Fruit fly (Drosophila melanogaster): ENCODE data around the gene CG15269.

The CG15269 gene

DNA sequence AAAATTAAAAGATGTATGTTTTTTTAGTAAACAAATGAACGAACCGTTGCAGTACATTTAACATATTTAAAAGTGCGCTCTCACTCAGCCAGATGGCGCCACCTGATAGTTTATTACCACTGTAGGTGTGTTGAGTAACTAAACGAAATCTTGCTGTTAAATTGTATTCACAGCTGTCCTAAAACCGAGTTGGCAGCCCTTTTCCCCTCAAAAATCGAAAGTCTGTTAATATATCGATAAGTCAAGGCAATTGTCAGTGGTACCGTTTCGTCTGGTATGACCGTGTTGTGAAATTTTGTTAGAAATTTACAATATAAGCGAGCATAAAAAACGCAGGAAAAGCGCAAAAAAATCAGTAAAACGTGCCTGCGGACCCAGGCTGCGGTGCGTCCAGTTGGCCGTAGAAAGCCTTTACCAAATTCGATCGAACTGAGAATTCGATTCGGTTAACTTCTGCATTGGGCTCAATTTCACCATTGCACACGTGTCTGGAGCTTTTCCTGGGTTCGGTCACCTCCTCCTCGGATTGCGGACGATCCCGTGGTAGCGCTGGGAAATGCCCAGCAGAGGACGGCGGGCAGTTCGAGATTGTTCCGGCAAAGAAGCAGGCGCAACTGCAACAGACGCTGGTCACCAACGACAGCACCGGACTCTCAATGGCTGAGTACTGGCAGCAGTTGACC is 4.2 kb downstream of the CG15269 start, which contains the start of gene stc (continued):
- no peak for TF ChIP-seq CG13894 (tag; optimal IDR thresholded peaks at IDR 0.05)
- TF ChIP-seq slbo (GFP tag; IDR thresholded peaks at IDR 0.05), result peak; percentile 64
- no peak for TF ChIP-seq kah (GFP tag; optimal IDR thresholded peaks at IDR 0.05)
- peak; percentile 3 for TF ChIP-seq CG8388 (GFP tag; optimal IDR thresholded peaks at IDR 0.05)
- no peak for TF ChIP-seq gt (GFP tag; IDR thresholded peaks at IDR 0.05)
- no peak for TF ChIP-seq CG17802 (tag; optimal IDR thresholded peaks at IDR 0.05)
- TF ChIP-seq CG18476 (GFP tag; optimal IDR thresholded peaks at IDR 0.05), result no peak
- no peak for TF ChIP-seq sens-2 (GFP tag; IDR thresholded peaks at IDR 0.05)
- TF ChIP-seq zen2 (GFP tag; IDR thresholded peaks at IDR 0.05; ENCODE audit: partially characterized antibody), result peak; percentile 67
- peak; percentile 32 for TF ChIP-seq da (GFP tag; optimal IDR thresholded peaks at IDR 0.05)
- no peak for TF ChIP-seq CG4360 (GFP tag; IDR thresholded peaks at IDR 0.05)
- peak; percentile 70 for TF ChIP-seq Rfx (GFP tag; IDR thresholded peaks at IDR 0.05)
- TF ChIP-seq sc (optimal IDR thresholded peaks at IDR 0.05), result no peak
- TF ChIP-seq sc (GFP tag; optimal IDR thresholded peaks at IDR 0.05), result no peak
- peak; percentile 12 for TF ChIP-seq Mes4 (GFP tag; optimal IDR thresholded peaks at IDR 0.05)
- peak; percentile 61; the same call in 1 of the 2 replicates for TF ChIP-seq tna (GFP tag; IDR thresholded peaks at IDR 0.05; ENCODE audit: partially characterized antibody)
- no peak for TF ChIP-seq pfk (GFP tag; optimal IDR thresholded peaks at IDR 0.05)
- TF ChIP-seq CG8765 (GFP tag; IDR thresholded peaks at IDR 0.05), result no peak
- peak; percentile 71; the same call in 1 of the 2 replicates for TF ChIP-seq Dip2 (GFP tag; IDR thresholded peaks at IDR 0.05)
- peak; percentile 70 for TF ChIP-seq E2f2 (GFP tag; IDR thresholded peaks at IDR 0.05)
- TF ChIP-seq CG10565 (GFP tag; optimal IDR thresholded peaks at IDR 0.05), result no peak
- no peak for TF ChIP-seq CG30431 (GFP tag; optimal IDR thresholded peaks at IDR 0.05)
- TF ChIP-seq CG14710 (tag; optimal IDR thresholded peaks at IDR 0.05), result peak; percentile 69
- peak; percentile 80 for TF ChIP-seq CG42726 (GFP tag; IDR thresholded peaks at IDR 0.05; ENCODE audit: partially characterized antibody)
- no peak for TF ChIP-seq cwo (GFP tag; optimal IDR thresholded peaks at IDR 0.05)
- TF ChIP-seq Xbp1 (GFP tag; optimal IDR thresholded peaks at IDR 0.05), result peak; percentile 68
- peak; percentile 32 for TF ChIP-seq az2 (GFP tag; optimal IDR thresholded peaks at IDR 0.05)
- TF ChIP-seq chif (GFP tag; optimal IDR thresholded peaks at IDR 0.05), result peak; percentile 6 to 62
- peak; percentile 73 for TF ChIP-seq CG33213 (GFP tag; optimal IDR thresholded peaks at IDR 0.05)
- no peak for TF ChIP-seq Fer2 (tag; optimal IDR thresholded peaks at IDR 0.05)
- no peak for TF ChIP-seq Fer3 (tag; optimal IDR thresholded peaks at IDR 0.05)
- peak; percentile 74 for TF ChIP-seq CG13624 (GFP tag; optimal IDR thresholded peaks at IDR 0.05)
- TF ChIP-seq CG11456 (GFP tag; IDR thresholded peaks at IDR 0.05), result peak; percentile 76
- peak; percentile 20 for TF ChIP-seq CG9727 (GFP tag; optimal IDR thresholded peaks at IDR 0.05)
- TF ChIP-seq CG7928 (GFP tag; optimal IDR thresholded peaks at IDR 0.05), result no peak
- TF ChIP-seq Camta (GFP tag; optimal IDR thresholded peaks at IDR 0.05), result peak; percentile 40
- TF ChIP-seq CG4328 (GFP tag; optimal IDR thresholded peaks at IDR 0.05), result no peak
- TF ChIP-seq CG4282 (GFP tag; optimal IDR thresholded peaks at IDR 0.05), result peak; percentile 51
- TF ChIP-seq pb (GFP tag; optimal IDR thresholded peaks at IDR 0.05), result no peak
- no peak for TF ChIP-seq CG18262 (tag; optimal IDR thresholded peaks at IDR 0.05)
- peak; percentile 41 for TF ChIP-seq CG14441 (GFP tag; IDR thresholded peaks at IDR 0.05)
- TF ChIP-seq nerfin-2 (GFP tag; IDR thresholded peaks at IDR 0.05; ENCODE audit: partially characterized antibody), result 0 out of 2 replicates have a peak, but pooled peaks have one; percentile 60
- no peak for TF ChIP-seq Usf (GFP tag; optimal IDR thresholded peaks at IDR 0.05)
- TF ChIP-seq CG2678 (tag; optimal IDR thresholded peaks at IDR 0.05), result no peak
- TF ChIP-seq CG1647 (GFP tag; optimal IDR thresholded peaks at IDR 0.05), result peak; percentile 14
- no peak for TF ChIP-seq TFAM (GFP tag; optimal IDR thresholded peaks at IDR 0.05)
- TF ChIP-seq CG13775 (GFP tag; optimal IDR thresholded peaks at IDR 0.05), result peak; percentile 5
- TF ChIP-seq CG17359 (tag; optimal IDR thresholded peaks at IDR 0.05), result no peak
- TF ChIP-seq sug (tag; optimal IDR thresholded peaks at IDR 0.05), result no peak
- no peak for TF ChIP-seq sr (GFP tag; IDR thresholded peaks at IDR 0.05)
